Fruit fly (Drosophila melanogaster): ENCODE data around the gene nrv1.

The nrv1 gene

DNA sequence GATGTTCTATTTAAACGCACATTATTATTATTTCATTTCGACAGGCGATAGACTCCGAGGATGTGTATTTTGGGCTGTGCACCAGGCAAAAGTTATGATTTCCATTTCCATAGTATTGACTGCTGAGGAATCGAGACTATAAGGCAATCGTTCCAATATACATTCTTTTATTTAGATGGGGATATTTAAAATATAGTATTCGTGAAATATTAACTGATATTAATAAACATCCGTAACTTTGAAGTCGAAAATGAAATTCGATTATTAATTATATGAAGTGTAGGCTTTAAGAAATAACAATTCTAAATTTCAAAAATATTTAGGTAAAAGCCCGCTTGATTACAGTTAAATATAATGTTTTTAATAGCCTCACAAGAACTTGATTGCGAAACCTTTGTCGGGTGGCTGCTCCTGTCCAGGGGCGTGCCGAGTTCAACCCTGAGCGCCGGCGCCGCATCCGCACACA is 43.6 kb upstream of the nrv1 start (continued):
- TF ChIP-seq CG18764 (GFP tag; optimal IDR thresholded peaks at IDR 0.05): no peak
- no peak for TF ChIP-seq CG6791 (GFP tag; IDR thresholded peaks at IDR 0.05; ENCODE audit: partially characterized antibody)
- TF ChIP-seq CG6272 (GFP tag; IDR thresholded peaks at IDR 0.05): no peak
- TF ChIP-seq Fer3 (tag; optimal IDR thresholded peaks at IDR 0.05): no peak
- TF ChIP-seq D (optimal IDR thresholded peaks at IDR 0.05): no peak
- peak; percentile 66 for TF ChIP-seq D (GFP tag; optimal IDR thresholded peaks at IDR 0.05)
- TF ChIP-seq ara (GFP tag; IDR thresholded peaks at IDR 0.05): peak; percentile 64
- peak; percentile 17 for TF ChIP-seq CG10462 (GFP tag; optimal IDR thresholded peaks at IDR 0.05)
- TF ChIP-seq lola (GFP tag; optimal IDR thresholded peaks at IDR 0.05): peak in 1 of 3 experiments; percentile 91
- TF ChIP-seq jumu (GFP tag; optimal IDR thresholded peaks at IDR 0.05): no peak
- TF ChIP-seq CG15479 (GFP tag; optimal IDR thresholded peaks at IDR 0.05): peak; percentile 34
- TF ChIP-seq Ssrp (tag; optimal IDR thresholded peaks at IDR 0.05): peak; percentile 64
- TF ChIP-seq gcm (GFP tag; optimal IDR thresholded peaks at IDR 0.05): peak; percentile 60
- no peak for TF ChIP-seq Ada2b (GFP tag; IDR thresholded peaks at IDR 0.05)
- peak; percentile 74 for TF ChIP-seq twi (tag; optimal IDR thresholded peaks at IDR 0.05)
- TF ChIP-seq E2f1 (GFP tag; IDR thresholded peaks at IDR 0.05): peak; percentile 36; the same call in 1 of the 2 replicates
- peak; percentile 59 for TF ChIP-seq trem (tag; optimal IDR thresholded peaks at IDR 0.05)
- TF ChIP-seq CG18619 (GFP tag; optimal IDR thresholded peaks at IDR 0.05): peak; percentile 56
- no peak for TF ChIP-seq CG11093 (GFP tag; IDR thresholded peaks at IDR 0.05)
- TF ChIP-seq knrl (GFP tag; IDR thresholded peaks at IDR 0.05; ENCODE audit: partially characterized antibody): no peak
- TF ChIP-seq Bdp1 (GFP tag; optimal IDR thresholded peaks at IDR 0.05): no peak
- TF ChIP-seq CG31441 (GFP tag; IDR thresholded peaks at IDR 0.05): peak; percentile 65; the same call in 1 of the 2 replicates
- TF ChIP-seq CG31365 (tag; optimal IDR thresholded peaks at IDR 0.05): no peak
- TF ChIP-seq fd3F (GFP tag; optimal IDR thresholded peaks at IDR 0.05): no peak
- TF ChIP-seq fd102C (GFP tag; optimal IDR thresholded peaks at IDR 0.05): peak; percentile 68
- TF ChIP-seq ato (GFP tag; IDR thresholded peaks at IDR 0.05; ENCODE audit: partially characterized antibody): no peak
- TF ChIP-seq yki (optimal IDR thresholded peaks at IDR 0.05): no peak
- no peak for TF ChIP-seq B-H2 (GFP tag; optimal IDR thresholded peaks at IDR 0.05)
- no peak for TF ChIP-seq CG3065 (GFP tag; optimal IDR thresholded peaks at IDR 0.05)
- TF ChIP-seq CG42726 (GFP tag; IDR thresholded peaks at IDR 0.05; ENCODE audit: partially characterized antibody): no peak
- no peak for TF ChIP-seq CG32767 (GFP tag; IDR thresholded peaks at IDR 0.05)
- no peak for TF ChIP-seq HLH4C (GFP tag; IDR thresholded peaks at IDR 0.05; ENCODE audit: partially characterized antibody)
- no peak for TF ChIP-seq emc (GFP tag; optimal IDR thresholded peaks at IDR 0.05)
- TF ChIP-seq Neu2 (GFP tag; optimal IDR thresholded peaks at IDR 0.05; ENCODE audit: borderline replicate concordance): no peak
- no peak for TF ChIP-seq Fer2 (tag; optimal IDR thresholded peaks at IDR 0.05)
- TF ChIP-seq tx (GFP tag; optimal IDR thresholded peaks at IDR 0.05): no peak
- no peak for TF ChIP-seq Elba2 (GFP tag; optimal IDR thresholded peaks at IDR 0.05)
- no peak for TF ChIP-seq D19B (GFP tag; optimal IDR thresholded peaks at IDR 0.05)
- TF ChIP-seq shn (GFP tag; optimal IDR thresholded peaks at IDR 0.05): no peak
- TF ChIP-seq CG1792 (GFP tag; optimal IDR thresholded peaks at IDR 0.05): no peak
- no peak for TF ChIP-seq chn (GFP tag; optimal IDR thresholded peaks at IDR 0.05)
- TF ChIP-seq wek (GFP tag; optimal IDR thresholded peaks at IDR 0.05): no peak
- TF ChIP-seq ftz-f1 (GFP tag; optimal IDR thresholded peaks at IDR 0.05): no peak
- TF ChIP-seq CG2116 (GFP tag; optimal IDR thresholded peaks at IDR 0.05): peak; percentile 16
- no peak for TF ChIP-seq bigmax (GFP tag; optimal IDR thresholded peaks at IDR 0.05)
- TF ChIP-seq C15 (GFP tag; IDR thresholded peaks at IDR 0.05): no peak
- TF ChIP-seq aop (GFP tag; IDR thresholded peaks at IDR 0.05): no peak
- no peak for TF ChIP-seq CG43689 (GFP tag; IDR thresholded peaks at IDR 0.05)
- TF ChIP-seq pita (GFP tag; optimal IDR thresholded peaks at IDR 0.05): no peak
- TF ChIP-seq corto (GFP tag; optimal IDR thresholded peaks at IDR 0.05): no peak
- no peak for TF ChIP-seq pan (optimal IDR thresholded peaks at IDR 0.05)
- peak in 1 of 2 experiments; percentile 15 for TF ChIP-seq pan (GFP tag; optimal IDR thresholded peaks at IDR 0.05 in 1 of 2, IDR thresholded peaks at IDR 0.05 in 1 of 2)
